Worm (Caenorhabditis elegans): ENCODE results near the gene inx-8.

DNA sequence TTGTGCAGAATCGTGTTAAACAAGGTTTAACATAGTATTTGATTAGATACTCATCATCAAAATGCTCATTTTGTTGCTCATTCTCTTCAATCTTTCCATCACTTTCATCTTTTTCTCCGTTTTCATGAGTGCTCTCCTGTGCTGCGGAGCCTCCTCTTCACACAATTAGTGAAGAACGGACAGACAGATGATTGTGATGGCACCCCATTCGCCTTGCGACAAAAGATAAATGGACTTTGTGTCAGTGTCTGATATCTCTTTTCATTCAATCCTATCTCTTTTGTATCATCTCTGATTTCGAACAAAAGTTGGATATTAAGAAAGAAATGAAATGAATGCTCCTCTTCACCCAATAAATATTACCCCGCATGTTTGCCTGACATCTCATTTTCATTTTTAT, 36.7 kb downstream of the inx-8 start:
- TF ChIP-seq him-1 (tag; optimal IDR thresholded peaks at IDR 0.05), result no peak
- TF ChIP-seq dao-5 (tag; optimal IDR thresholded peaks at IDR 0.05), result no peak
- no peak for TF ChIP-seq W03F9.2 (tag; optimal IDR thresholded peaks at IDR 0.05)
